Fruit fly (Drosophila melanogaster): Measurements from ENCODE around the gene Trp1.

Gene Trp1

dm6 chr2L:9996553-9996952 is 12.6 kb upstream of the Trp1 start:
- TF ChIP-seq noc (tag; optimal IDR thresholded peaks at IDR 0.05): no peak

DNA sequence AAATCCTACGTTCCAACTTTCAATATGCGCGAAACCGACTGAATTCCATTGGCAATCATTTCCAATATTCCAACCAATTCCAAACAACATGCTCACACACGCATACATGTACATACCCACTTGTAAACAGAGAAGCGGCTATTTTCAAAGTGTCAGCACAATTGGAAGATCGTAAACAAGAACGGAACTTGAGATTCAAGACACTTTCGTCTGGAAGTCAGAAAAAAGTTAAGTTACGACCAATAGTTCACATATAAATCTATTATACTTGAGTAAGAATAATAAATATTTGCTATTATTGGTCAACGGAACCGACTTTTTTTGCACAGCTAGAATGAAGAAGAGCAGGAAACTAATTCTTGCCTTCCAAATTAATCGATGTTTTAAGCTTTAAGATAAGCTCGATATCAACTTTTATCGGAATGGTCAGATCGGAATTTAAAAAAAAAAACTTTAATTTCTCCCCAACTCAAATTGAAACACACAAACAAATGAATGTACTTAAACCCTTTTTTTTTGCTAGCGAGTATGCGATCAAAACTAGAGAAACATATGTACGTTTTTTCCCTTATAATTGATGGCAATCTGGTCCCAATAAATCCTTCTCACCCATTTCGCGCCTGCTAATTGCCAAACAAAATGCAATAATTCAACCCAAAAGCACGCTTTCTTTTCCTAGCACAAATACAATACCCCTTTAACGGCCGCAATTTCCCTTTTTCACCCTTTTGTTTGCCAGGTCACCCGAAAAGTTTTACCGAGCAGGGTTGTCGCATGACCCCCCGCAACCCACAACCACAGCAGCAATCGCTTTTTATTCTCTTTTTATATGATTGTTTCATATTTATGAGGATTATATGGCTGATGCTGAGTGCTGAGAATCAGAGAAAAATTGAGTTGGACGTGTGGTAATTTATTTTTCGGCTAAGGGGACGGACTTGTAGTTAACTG is 6.5 kb upstream of the Trp1 start, which contains the start of the genes CG31875 and SoYb:
TSS of gene CG31875 (minus strand) at position 329 of the 951 bp plus-strand sequence.
TSS of gene SoYb (minus strand) at position 329 of the 951 bp plus-strand sequence.
- no peak for TF ChIP-seq noc (tag; optimal IDR thresholded peaks at IDR 0.05)

DNA sequence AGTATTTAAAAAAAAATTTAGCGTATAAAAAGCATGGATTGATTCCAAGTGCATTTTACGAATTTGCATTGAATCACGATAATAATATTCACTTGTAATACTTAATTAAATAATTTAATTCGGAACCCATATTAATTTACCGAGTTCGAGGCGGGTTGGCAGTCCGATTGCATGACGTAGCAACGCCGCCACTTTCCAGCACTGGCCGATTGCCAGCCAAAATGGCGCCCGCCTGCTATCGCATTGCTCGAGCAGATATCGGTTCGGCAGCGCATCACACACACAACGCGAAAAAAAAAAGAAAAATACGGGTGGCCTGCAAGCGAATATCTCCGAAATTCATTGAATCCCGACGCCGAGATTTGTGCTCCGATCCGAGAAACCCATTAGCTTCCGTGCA is 5.6 kb upstream of the Trp1 start, which contains the start of gene Ndf:
TSS of gene Ndf (plus strand) at position 240 of the 400 bp plus-strand sequence.
- peak; percentile 9 for TF ChIP-seq noc (tag; optimal IDR thresholded peaks at IDR 0.05)

- TF ChIP-seq noc (tag; optimal IDR thresholded peaks at IDR 0.05): no peak
These were observed 4.6 kb upstream of the Trp1 start for dm6 chr2L:10004574-10004973.

- peak; percentile 99 for TF ChIP-seq noc (tag; optimal IDR thresholded peaks at IDR 0.05)
These were observed 848 bp downstream of the Trp1 start for dm6 chr2L:10009800-10010658.

dm6 chr2L:10017363-10017762 is 8.2 kb downstream of the Trp1 start, which contains the start of gene CG13131:
Gene CG13131 (minus strand): TSS chr2L:10017463.
- TF ChIP-seq noc (tag; optimal IDR thresholded peaks at IDR 0.05): no peak

DNA sequence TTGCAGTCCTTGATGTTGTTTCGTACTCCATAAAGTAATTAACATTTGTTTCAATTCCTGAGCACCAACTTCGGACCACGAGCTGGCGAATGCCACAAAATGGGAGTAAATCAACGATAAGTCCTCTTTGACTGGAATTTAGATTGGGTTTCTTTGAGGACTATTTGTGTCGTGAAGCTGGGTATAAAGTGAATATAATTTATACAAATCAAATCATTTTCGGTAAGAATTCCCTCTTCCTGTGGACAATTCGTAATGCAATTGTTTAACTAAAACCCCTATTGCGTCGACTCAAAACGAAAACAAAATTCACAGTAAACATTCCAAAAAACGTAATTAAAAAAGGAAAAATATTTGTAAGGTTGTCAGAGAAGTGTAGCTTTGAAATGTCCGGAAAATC is 17.2 kb downstream of the Trp1 start, which contains the start of gene CG13127:
TSS of gene CG13127 (plus strand) at position 301 of the 400 bp plus-strand sequence.
- no peak for TF ChIP-seq noc (tag; optimal IDR thresholded peaks at IDR 0.05)

- TF ChIP-seq noc (tag; optimal IDR thresholded peaks at IDR 0.05): no peak
These were observed 23.2 kb downstream of the Trp1 start, which contains the start of gene obst-B for dm6 chr2L:10032415-10032814. Gene obst-B (plus strand): TSS chr2L:10032690.

dm6 chr2L:10033410-10033809 is 24.2 kb downstream of the Trp1 start:
- no peak for TF ChIP-seq noc (tag; optimal IDR thresholded peaks at IDR 0.05)

dm6 chr2L:10035786-10036364 is 26.7 kb downstream of the Trp1 start:
- TF ChIP-seq noc (tag; optimal IDR thresholded peaks at IDR 0.05): no peak

dm6 chr2L:10049280-10049679 is 40.1 kb downstream of the Trp1 start, which contains the start of gene CG33301:
Gene CG33301 (plus strand): TSS chr2L:10049580.
- TF ChIP-seq noc (tag; optimal IDR thresholded peaks at IDR 0.05): no peak

- TF ChIP-seq noc (tag; optimal IDR thresholded peaks at IDR 0.05): no peak
These were observed 44.5 kb downstream of the Trp1 start, which contains the start of gene Cpr31A for dm6 chr2L:10053583-10054263. Gene Cpr31A (plus strand): TSS chr2L:10054213.

DNA sequence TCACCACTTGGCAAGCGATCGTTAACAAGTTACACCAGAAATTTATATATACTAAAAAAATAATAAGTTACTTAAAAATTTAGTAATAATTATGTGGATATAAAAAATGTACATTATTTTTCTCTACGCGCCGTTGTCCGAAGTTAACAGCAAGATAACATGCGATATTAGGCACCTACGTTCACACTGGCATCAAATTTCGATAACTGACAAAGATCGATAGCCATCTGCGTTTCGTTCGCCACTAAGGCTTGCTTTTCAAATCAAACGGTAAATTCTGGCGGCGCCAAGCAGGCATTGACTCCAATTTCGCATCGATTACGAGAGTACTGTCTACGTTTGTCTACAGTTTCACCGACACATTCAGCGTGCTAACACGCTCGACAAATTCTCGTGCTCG is 47.5 kb downstream of the Trp1 start, which contains the start of gene Pen:
TSS of gene Pen (plus strand) at position 196 of the 400 bp plus-strand sequence.
- no peak for TF ChIP-seq noc (tag; optimal IDR thresholded peaks at IDR 0.05)

DNA sequence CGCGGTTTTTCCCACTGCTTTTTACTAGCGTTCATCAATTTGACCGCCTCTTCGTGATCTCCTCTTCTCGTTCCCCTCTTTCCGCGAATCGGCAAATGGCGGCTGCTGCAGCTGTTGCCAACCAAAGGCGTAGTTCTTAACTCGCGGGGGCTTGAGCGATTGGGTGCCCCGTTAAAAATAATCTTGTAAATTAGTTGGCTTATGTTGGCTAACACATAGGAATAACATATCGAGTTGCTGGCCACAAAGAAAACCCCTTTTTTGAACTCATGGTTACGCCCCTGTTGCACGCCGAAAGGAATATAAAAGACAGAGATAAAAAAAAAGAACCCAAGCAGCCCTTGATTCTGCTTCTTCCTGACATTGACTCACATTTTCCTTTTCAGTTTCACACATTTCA is 48.1 kb downstream of the Trp1 start:
- no peak for TF ChIP-seq noc (tag; optimal IDR thresholded peaks at IDR 0.05)

- no peak for TF ChIP-seq noc (tag; optimal IDR thresholded peaks at IDR 0.05)
These were observed 51.3 kb downstream of the Trp1 start, which contains the start of gene Spn31A for dm6 chr2L:10060516-10060915. Gene Spn31A (plus strand): TSS chr2L:10060816.
